Worm (Caenorhabditis elegans) whole organism, early embryonic: ENCODE measurements around the gene D1086.9.

ENCODE experiments used
- B0310.2 ChIP-seq: sonication (generic microtip); optimal IDR thresholded peaks from 2 replicates; lab custom pipeline; 2016; ENCODE audit warnings: mild to moderate bottlenecking, missing genetic modification characterization, missing compliant biosample characterization
- F13C5.2 ChIP-seq: sonication (generic microtip); optimal IDR thresholded peaks from 2 replicates; lab custom pipeline; 2017; ENCODE audit warnings: mild to moderate bottlenecking, missing genetic modification characterization, inconsistent platforms, missing compliant biosample characterization
- aly-1 ChIP-seq: sonication (generic microtip); optimal IDR thresholded peaks from 2 replicates; lab custom pipeline; 2016; ENCODE audit warnings: missing genetic modification characterization, missing compliant biosample characterization
- ama-1 ChIP-seq: fragments of 150-350 bp; optimal IDR thresholded peaks from 2 replicates; lab custom pipeline; 2014
- ceh-36 ChIP-seq: sonication (generic microtip); optimal IDR thresholded peaks from 2 replicates; lab custom pipeline; 2016; ENCODE audit warnings: missing genetic modification characterization, inconsistent platforms, missing compliant biosample characterization
- flt-1 ChIP-seq: fragments of 200-800 bp; sonication (Bioruptor generic); IDR thresholded peaks from 2 replicates; pipeline ENCODE4 v1.3.6; 2022; ENCODE audit warnings: missing genetic modification characterization, missing compliant biosample characterization
- hmbx-1 ChIP-seq: sonication (generic microtip); optimal IDR thresholded peaks from 2 replicates; lab custom pipeline; 2016; ENCODE audit warnings: mild to moderate bottlenecking, missing genetic modification characterization, missing compliant biosample characterization
- pes-1 ChIP-seq: fragments of 200-800 bp; sonication (Bioruptor generic); IDR thresholded peaks from 2 replicates; pipeline ENCODE4 v1.3.6; 2022; ENCODE audit warnings: missing genetic modification reagents, missing genetic modification characterization, missing compliant biosample characterization
- sea-1 ChIP-seq: fragments of 200-800 bp; sonication (Bioruptor generic); conservative IDR thresholded peaks from 2 replicates; pipeline ENCODE4 v1.3.6; 2022; ENCODE audit warnings: missing genetic modification characterization, missing compliant biosample characterization
- tbx-11 ChIP-seq: fragments of 200-800 bp; sonication (Bioruptor generic); IDR thresholded peaks from 2 replicates; pipeline ENCODE4 v1.3.6; 2022; ENCODE audit warnings: missing genetic modification characterization, missing compliant biosample characterization
- tbx-37 ChIP-seq: fragments of 200-800 bp; sonication (Bioruptor generic); conservative IDR thresholded peaks from 2 replicates; pipeline ENCODE4 v1.3.6; 2022; ENCODE audit warnings: missing genetic modification reagents, missing genetic modification characterization, missing compliant biosample characterization

- TF ChIP-seq tbx-11 (GFP tag; lab: Robert Waterston, UW) (no peak), tbx-37 (no peak), flt-1 (GFP tag; lab: Robert Waterston, UW) (no peak), ama-1 (no peak), F13C5.2 (tag; lab: Kevin White, UChicago) (no peak), sea-1 (GFP tag; lab: Robert Waterston, UW) (no peak), ceh-36 (tag; lab: Kevin White, UChicago) (no peak), pes-1 (GFP tag; lab: Robert Waterston, UW) (no peak), hmbx-1 (tag; lab: Kevin White, UChicago) (no peak), aly-1 (no peak), B0310.2 (tag; lab: Kevin White, UChicago) (no peak)
Measured at ce11 chrV:14145267-14145666, 41.2 kb downstream of the D1086.9 start, which contains the start of gene par-1.
